Fruit fly (Drosophila melanogaster) whole organism, embryonic: ENCODE data around the gene CG2120.

Source experiments
- Abd-B ChIP-seq: fragments of 200-800 bp; sonication (Bioruptor generic); optimal IDR thresholded peaks from 2 replicates; lab custom pipeline; 2018; ENCODE audit warnings: missing biosample characterization, mild to moderate bottlenecking, missing genetic modification characterization, moderate library complexity
- CG10462 ChIP-seq: fragments of 200-800 bp; sonication (Bioruptor generic); optimal IDR thresholded peaks from 2 replicates; lab custom pipeline; 2016; ENCODE audit warnings: missing biosample characterization, missing genetic modification characterization
- CG13894 ChIP-seq: fragments of 200-800 bp; sonication (Bioruptor generic); optimal IDR thresholded peaks from 3 replicates; lab custom pipeline; 2018; ENCODE audit warnings: missing biosample characterization, mild to moderate bottlenecking, missing genetic modification characterization, moderate library complexity
- CG1603 ChIP-seq: fragments of 200-800 bp; sonication (Bioruptor generic); optimal IDR thresholded peaks from 2 replicates; lab custom pipeline; 2019; ENCODE audit warnings: missing biosample characterization, mild to moderate bottlenecking, missing genetic modification characterization, moderate library complexity
- CG18599 ChIP-seq: fragments of 200-800 bp; sonication (Bioruptor generic); optimal IDR thresholded peaks from 3 replicates; lab custom pipeline; 2017; ENCODE audit warnings: missing biosample characterization, missing genetic modification characterization, mild to moderate bottlenecking, moderate library complexity, missing genetic modification reagents
- CG2678 ChIP-seq: fragments of 200-800 bp; sonication (Bioruptor generic); optimal IDR thresholded peaks from 3 replicates; lab custom pipeline; 2019; ENCODE audit warnings: missing biosample characterization, mild to moderate bottlenecking, missing genetic modification characterization, moderate library complexity
- CG4424 ChIP-seq: fragments of 200-800 bp; sonication (Bioruptor generic); optimal IDR thresholded peaks from 3 replicates; lab custom pipeline; 2016; ENCODE audit warnings: missing biosample characterization, missing genetic modification characterization
- CG4820 ChIP-seq: fragments of 200-800 bp; sonication (Bioruptor generic); optimal IDR thresholded peaks from 3 replicates; lab custom pipeline; 2016; ENCODE audit warnings: missing biosample characterization, missing genetic modification characterization
- CG6272 ChIP-seq: fragments of 200-800 bp; sonication (Bioruptor generic); IDR thresholded peaks from 2 replicates; pipeline ENCODE4 v1.3.6; 2022; ENCODE audit warnings: missing biosample characterization, missing genetic modification characterization
- CG7839 ChIP-seq: fragments of 200-800 bp; sonication (Bioruptor generic); optimal IDR thresholded peaks from 3 replicates; lab custom pipeline; 2018; ENCODE audit warnings: missing biosample characterization, mild to moderate bottlenecking, missing genetic modification characterization, moderate library complexity
- CG7987 ChIP-seq: fragments of 200-800 bp; sonication (Bioruptor generic); optimal IDR thresholded peaks from 2 replicates; lab custom pipeline; 2018; ENCODE audit warnings: missing biosample characterization, mild to moderate bottlenecking, missing genetic modification characterization, moderate library complexity
- CG8290 ChIP-seq, 3 experiments: fragments of 200-800 bp; sonication (Bioruptor generic); optimal IDR thresholded peaks; 2 replicates each; lab custom pipeline; 2016 to 2019; ENCODE audit warnings: missing biosample characterization in 3 of 3, missing genetic modification characterization in 3 of 3, mild to moderate bottlenecking in 2 of 3, moderate library complexity in 1 of 3
- CG8944 ChIP-seq: fragments of 200-800 bp; sonication (Bioruptor generic); optimal IDR thresholded peaks from 3 replicates; lab custom pipeline; 2016; ENCODE audit warnings: missing biosample characterization, missing genetic modification characterization
- CoRest ChIP-seq: fragments of 200-800 bp; sonication (Bioruptor generic); optimal IDR thresholded peaks from 3 replicates; lab custom pipeline; 2018; ENCODE audit warnings: missing biosample characterization, mild to moderate bottlenecking, missing genetic modification characterization, moderate library complexity
- D19B ChIP-seq: fragments of 200-800 bp; sonication (Bioruptor generic); optimal IDR thresholded peaks from 2 replicates; lab custom pipeline; 2017; ENCODE audit warnings: missing biosample characterization, mild to moderate bottlenecking, missing genetic modification characterization
- Dek ChIP-seq: fragments of 200-800 bp; sonication (Bioruptor generic); optimal IDR thresholded peaks from 3 replicates; lab custom pipeline; 2019; ENCODE audit warnings: missing biosample characterization, mild to moderate bottlenecking, missing genetic modification characterization, moderate library complexity
- Dip3 ChIP-seq: fragments of 200-800 bp; sonication (Bioruptor generic); optimal IDR thresholded peaks from 3 replicates; lab custom pipeline; 2016; ENCODE audit warnings: missing biosample characterization, missing genetic modification characterization
- Doc3 ChIP-seq: fragments of 200-800 bp; sonication (Bioruptor generic); IDR thresholded peaks from 3 replicates; pipeline ENCODE4 v1.3.6; 2022; ENCODE audit warnings: missing biosample characterization, missing genetic modification characterization; ENCODE audit not compliant: partially characterized antibody
- E2f1 ChIP-seq: fragments of 200-800 bp; sonication (Bioruptor generic); IDR thresholded peaks from 2 replicates; pipeline ENCODE4 v1.3.6; 2022; ENCODE audit warnings: missing biosample characterization, missing genetic modification characterization
- E2f2 ChIP-seq: fragments of 200-800 bp; sonication (Bioruptor generic); IDR thresholded peaks from 2 replicates; pipeline ENCODE4 v1.3.6; 2022; ENCODE audit warnings: missing biosample characterization, missing genetic modification characterization
- Gug ChIP-seq: fragments of 200-800 bp; sonication (Bioruptor generic); IDR thresholded peaks from 4 replicates; pipeline ENCODE4 v1.3.6; 2022; ENCODE audit warnings: missing biosample characterization, missing genetic modification characterization
- HLH54F ChIP-seq: fragments of 200-800 bp; sonication (Bioruptor generic); optimal IDR thresholded peaks from 3 replicates; lab custom pipeline; 2016; ENCODE audit warnings: missing biosample characterization, missing genetic modification characterization
- Hr51 ChIP-seq, 2 experiments: fragments of 200-800 bp; sonication (Bioruptor generic); optimal IDR thresholded peaks; 2 replicates in 1 of 2; 3 replicates in 1 of 2; lab custom pipeline; 2016 to 2018; ENCODE audit warnings: missing biosample characterization in 2 of 2, missing genetic modification characterization in 2 of 2, mild to moderate bottlenecking in 1 of 2, moderate library complexity in 1 of 2
- Lpt ChIP-seq: fragments of >200 bp; optimal IDR thresholded peaks from 2 replicates; lab custom pipeline; 2018; ENCODE audit warnings: missing biosample characterization, missing genetic modification characterization
- Med ChIP-seq: fragments of 200-800 bp; sonication (Bioruptor generic); peaks from one replicate; lab custom pipeline; 2016; ENCODE audit warnings: missing biosample characterization, missing genetic modification characterization, mild to moderate bottlenecking, inconsistent platforms, moderate library complexity
- Meics ChIP-seq: fragments of 200-800 bp; sonication (Bioruptor generic); optimal IDR thresholded peaks from 2 replicates; lab custom pipeline; 2017; ENCODE audit warnings: missing biosample characterization, mild to moderate bottlenecking, missing genetic modification characterization
- Myb ChIP-seq: fragments of 200-800 bp; sonication (Bioruptor generic); optimal IDR thresholded peaks from 2 replicates; lab custom pipeline; 2016; ENCODE audit warnings: missing biosample characterization, missing genetic modification characterization
- NFAT ChIP-seq: fragments of 200-800 bp; sonication (Bioruptor generic); IDR thresholded peaks from 2 replicates; pipeline ENCODE4 v1.3.6; 2022; ENCODE audit warnings: missing biosample characterization, missing genetic modification characterization
- Ptx1 ChIP-seq: fragments of 200-800 bp; sonication (Bioruptor generic); IDR thresholded peaks from 2 replicates; pipeline ENCODE4 v1.3.6; 2022; ENCODE audit warnings: missing biosample characterization, missing genetic modification characterization
- Side ChIP-seq: fragments of 200-800 bp; sonication (Bioruptor generic); optimal IDR thresholded peaks from 2 replicates; lab custom pipeline; 2016; ENCODE audit warnings: missing biosample characterization, missing genetic modification characterization
- amos ChIP-seq: fragments of 200-800 bp; sonication (Bioruptor generic); IDR thresholded peaks from 2 replicates; pipeline ENCODE4 v1.3.6; 2022; ENCODE audit warnings: missing biosample characterization, missing genetic modification characterization; ENCODE audit not compliant: partially characterized antibody
- ash1 ChIP-seq: fragments of 200-800 bp; sonication (Bioruptor generic); optimal IDR thresholded peaks from 2 replicates; lab custom pipeline; 2018; ENCODE audit warnings: missing biosample characterization, mild to moderate bottlenecking, missing genetic modification characterization
- ci ChIP-seq: fragments of 200-800 bp; sonication (Bioruptor generic); IDR thresholded peaks from 3 replicates; pipeline ENCODE4 v1.3.6; 2022; ENCODE audit warnings: missing biosample characterization, missing genetic modification characterization
- croc ChIP-seq: fragments of 200-800 bp; sonication (Bioruptor generic); conservative IDR thresholded peaks from 3 replicates; pipeline ENCODE4 v1.3.6; 2022; ENCODE audit warnings: missing biosample characterization, missing genetic modification characterization
- da ChIP-seq: fragments of 200-800 bp; sonication (Bioruptor generic); optimal IDR thresholded peaks from 2 replicates; lab custom pipeline; 2016; ENCODE audit warnings: missing biosample characterization, missing genetic modification characterization
- dan ChIP-seq: fragments of 200-800 bp; sonication (Bioruptor generic); IDR thresholded peaks from 2 replicates; pipeline ENCODE4 v1.3.6; 2022; ENCODE audit warnings: missing biosample characterization, missing genetic modification characterization
- dmrt99B ChIP-seq: fragments of 200-800 bp; sonication (Bioruptor generic); optimal IDR thresholded peaks from 2 replicates; lab custom pipeline; 2018; ENCODE audit warnings: missing biosample characterization, mild to moderate bottlenecking, missing genetic modification characterization, moderate library complexity
- gem ChIP-seq: fragments of 200-800 bp; sonication (Bioruptor generic); optimal IDR thresholded peaks from 2 replicates; lab custom pipeline; 2019; ENCODE audit warnings: missing biosample characterization, mild to moderate bottlenecking, missing genetic modification characterization, moderate library complexity
- ham ChIP-seq: fragments of 200-800 bp; sonication (Bioruptor generic); IDR thresholded peaks from 2 replicates; pipeline ENCODE4 v1.3.6; 2022; ENCODE audit warnings: missing biosample characterization, missing genetic modification characterization
- lilli ChIP-seq: fragments of 200-800 bp; sonication (Bioruptor generic); optimal IDR thresholded peaks from 3 replicates; lab custom pipeline; 2016; ENCODE audit warnings: missing biosample characterization, missing genetic modification characterization
- nmo ChIP-seq: fragments of 200-800 bp; sonication (Bioruptor generic); optimal IDR thresholded peaks from 2 replicates; lab custom pipeline; 2018; ENCODE audit warnings: missing biosample characterization, mild to moderate bottlenecking, missing genetic modification characterization, moderate library complexity
- org-1 ChIP-seq: fragments of 200-800 bp; sonication (Bioruptor generic); optimal IDR thresholded peaks from 2 replicates; lab custom pipeline; 2017; ENCODE audit warnings: missing biosample characterization, missing genetic modification characterization
- pb ChIP-seq: fragments of 200-800 bp; sonication (Bioruptor generic); optimal IDR thresholded peaks from 3 replicates; lab custom pipeline; 2016; ENCODE audit warnings: missing biosample characterization, missing genetic modification characterization
- ro ChIP-seq: fragments of 200-800 bp; sonication (Bioruptor generic); IDR thresholded peaks from 2 replicates; pipeline ENCODE4 v1.3.6; 2022; ENCODE audit warnings: missing biosample characterization, missing genetic modification characterization
- sd ChIP-seq: fragments of 200-800 bp; sonication (Bioruptor generic); optimal IDR thresholded peaks from 3 replicates; lab custom pipeline; 2018; ENCODE audit warnings: missing biosample characterization, mild to moderate bottlenecking, missing genetic modification characterization, moderate library complexity
- sisA ChIP-seq: fragments of 200-800 bp; sonication (Bioruptor generic); IDR thresholded peaks from 2 replicates; pipeline ENCODE4 v1.3.6; 2022; ENCODE audit warnings: missing biosample characterization, missing genetic modification characterization
- tgo ChIP-seq: fragments of 200-800 bp; sonication (Bioruptor generic); IDR thresholded peaks from 3 replicates; pipeline ENCODE4 v1.3.6; 2022; ENCODE audit warnings: missing biosample characterization, missing genetic modification characterization
- wdn ChIP-seq: fragments of 200-800 bp; sonication (Bioruptor generic); IDR thresholded peaks from 2 replicates; pipeline ENCODE4 v1.3.6; 2022; ENCODE audit warnings: missing biosample characterization, missing genetic modification characterization
- zfh2 ChIP-seq: fragments of 200-800 bp; sonication (Bioruptor generic); optimal IDR thresholded peaks from 2 replicates; lab custom pipeline; 2016; ENCODE audit warnings: missing biosample characterization, missing genetic modification characterization

CG2120 gene

DNA sequence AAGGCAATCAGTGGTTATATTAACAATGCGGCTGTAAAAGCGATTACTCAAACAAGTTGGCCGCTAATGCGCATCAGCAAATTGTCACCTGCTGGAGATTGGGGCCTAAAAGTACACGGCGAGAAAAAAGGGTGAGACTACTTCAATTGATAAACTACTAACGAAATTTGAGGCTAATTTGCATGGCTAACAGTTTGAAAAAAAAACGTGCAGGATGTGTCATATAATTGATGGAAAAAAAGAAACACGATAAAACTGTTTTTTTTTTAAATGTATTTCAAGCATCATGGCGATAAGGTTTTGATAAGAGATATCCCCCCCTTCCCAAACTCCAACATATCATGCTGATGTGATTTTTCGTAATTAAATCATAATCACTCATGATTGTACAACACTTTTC, 22.9 kb upstream of the CG2120 start (continued):
- TF ChIP-seq E2f1 = no peak
- no peak for TF ChIP-seq da (GFP tag; lab: Kevin White, UChicago)
- TF ChIP-seq tgo (GFP tag; lab: Robert Waterston, UW) = peak; percentile 38; the same call in 1 of the 3 replicates
- TF ChIP-seq org-1 (GFP tag; lab: Kevin White, UChicago) = no peak
- TF ChIP-seq dmrt99B = peak; percentile 31
- TF ChIP-seq sisA (GFP tag; lab: Robert Waterston, UW) = no peak
- TF ChIP-seq ham (GFP tag; lab: Robert Waterston, UW) = 0 out of 2 replicates have a peak, but pooled peaks have one; percentile 14
- peak; percentile 4 for TF ChIP-seq nmo (GFP tag; lab: Kevin White, UChicago)
- no peak for TF ChIP-seq dan (GFP tag; lab: Robert Waterston, UW)
- peak; percentile 28 for TF ChIP-seq CoRest (tag; lab: Kevin White, UChicago)
- TF ChIP-seq D19B = peak; percentile 37
- peak; percentile 59 for TF ChIP-seq CG18599 (GFP tag; lab: Kevin White, UChicago)
- no peak for TF ChIP-seq Myb
- no peak for TF ChIP-seq croc
- peak; percentile 51 for TF ChIP-seq lilli
- peak; percentile 57 for TF ChIP-seq CG2678 (tag; lab: Kevin White, UChicago)
- no peak for TF ChIP-seq ci
- no peak for TF ChIP-seq ro
- no peak for TF ChIP-seq CG8290 (GFP tag; optimal IDR thresholded peaks at IDR 0.05; lab: Kevin White, UChicago)
- TF ChIP-seq CG8290 (tag; optimal IDR thresholded peaks at IDR 0.05; lab: Kevin White, UChicago) = peak in 1 of 2 experiments; percentile 5
- peak; percentile 17 for TF ChIP-seq pb (GFP tag; lab: Kevin White, UChicago)
- TF ChIP-seq Hr51 (GFP tag; optimal IDR thresholded peaks at IDR 0.05; lab: Kevin White, UChicago) = peak in 1 of 2 experiments; percentile 42
- TF ChIP-seq CG7839 (tag; lab: Kevin White, UChicago) = peak; percentile 53
- TF ChIP-seq Doc3 (GFP tag; lab: Robert Waterston, UW) = no peak
- TF ChIP-seq, all 482 proteins: peak for 107

dm6 chrX:8113386-8114279, 22.0 kb upstream of the CG2120 start:
- peak; percentile 17; the same call in 1 of the 2 replicates for TF ChIP-seq E2f2 (GFP tag; lab: Robert Waterston, UW)
- no peak for TF ChIP-seq ash1 (GFP tag; lab: Kevin White, UChicago)
- TF ChIP-seq CG4820 (GFP tag; lab: Kevin White, UChicago) = peak; percentile 12
- peak; percentile 58; the same call in 2 of the 4 replicates for TF ChIP-seq Gug (GFP tag; lab: Robert Waterston, UW)
- TF ChIP-seq CG7987 = no peak
- no peak for TF ChIP-seq CG6272 (GFP tag; lab: Robert Waterston, UW)
- TF ChIP-seq CG10462 (GFP tag; lab: Kevin White, UChicago) = no peak
- peak; percentile 79 for TF ChIP-seq Dek (tag; lab: Kevin White, UChicago)
- peak; percentile 23 for TF ChIP-seq Abd-B (GFP tag; lab: Kevin White, UChicago)
- TF ChIP-seq amos (GFP tag; lab: Robert Waterston, UW) = no peak
- TF ChIP-seq NFAT (GFP tag; lab: Robert Waterston, UW) = peak; percentile 72; the same call in 1 of the 2 replicates
- peak; percentile 74 for TF ChIP-seq Dip3
- TF ChIP-seq HLH54F (GFP tag; lab: Kevin White, UChicago) = peak; percentile 63
- peak; percentile 67 for TF ChIP-seq Ptx1 (GFP tag; lab: Robert Waterston, UW)
- peak; percentile 56 for TF ChIP-seq CG13894
- TF ChIP-seq Side (GFP tag; lab: Kevin White, UChicago) = peak; percentile 29
- TF ChIP-seq Med (GFP tag; lab: Kevin White, UChicago) = peak; percentile 94
- peak; percentile 36 for TF ChIP-seq CG8944 (GFP tag; lab: Kevin White, UChicago)
- peak; percentile 74 for TF ChIP-seq gem (tag; lab: Kevin White, UChicago)
- TF ChIP-seq CG1603 = peak; percentile 69
- peak; percentile 72 for TF ChIP-seq wdn (GFP tag; lab: Robert Waterston, UW)
- TF ChIP-seq Lpt = no peak
- peak; percentile 21 for TF ChIP-seq sd (tag; lab: Kevin White, UChicago)
- TF ChIP-seq CG4424 (GFP tag; lab: Kevin White, UChicago) = peak; percentile 4
- peak; percentile 78 for TF ChIP-seq zfh2
- TF ChIP-seq Meics = peak; percentile 80
